Worm (Caenorhabditis elegans) whole organism, L3 larva: Measurements from ENCODE around the gene npr-43.

ENCODE experiments used
- ZK546.5 ChIP-seq: sonication (generic microtip); optimal IDR thresholded peaks from 2 replicates; lab custom pipeline; 2017; ENCODE audit warnings: missing biosample characterization, missing genetic modification characterization
- aly-2 ChIP-seq: fragments of 150-350 bp; optimal IDR thresholded peaks from 2 replicates; lab custom pipeline; 2014; ENCODE audit warnings: missing biosample characterization, missing genetic modification characterization
- ama-1 ChIP-seq: fragments of 150-350 bp; optimal IDR thresholded peaks from 2 replicates; lab custom pipeline; 2018
- ceh-28 ChIP-seq: fragments of 150-350 bp; optimal IDR thresholded peaks from 2 replicates; lab custom pipeline; 2014; ENCODE audit warnings: missing biosample characterization, missing genetic modification reagents, missing genetic modification characterization
- ceh-82 ChIP-seq: fragments of 150-350 bp; optimal IDR thresholded peaks from 2 replicates; lab custom pipeline; 2014; ENCODE audit warnings: missing biosample characterization, missing genetic modification characterization
- ceh-9 ChIP-seq: sonication (generic microtip); optimal IDR thresholded peaks from 2 replicates; lab custom pipeline; 2018; ENCODE audit warnings: missing biosample characterization, missing genetic modification characterization
- daf-12 ChIP-seq: fragments of 150-350 bp; optimal IDR thresholded peaks from 2 replicates; lab custom pipeline; 2014; ENCODE audit warnings: missing biosample characterization, missing genetic modification reagents, missing genetic modification characterization
- egl-27 ChIP-seq: sonication (generic microtip); optimal IDR thresholded peaks from 4 replicates; lab custom pipeline; 2017; ENCODE audit warnings: missing biosample characterization, missing genetic modification reagents, missing genetic modification characterization
- egl-5 ChIP-seq: fragments of 150-350 bp; optimal IDR thresholded peaks from 2 replicates; lab custom pipeline; 2017; ENCODE audit warnings: missing biosample characterization, missing genetic modification reagents, missing genetic modification characterization, inconsistent platforms
- elt-1 ChIP-seq: fragments of 150-350 bp; optimal IDR thresholded peaks from 2 replicates; lab custom pipeline; 2014; ENCODE audit warnings: missing biosample characterization, missing genetic modification characterization
- elt-2 ChIP-seq: sonication (generic microtip); optimal IDR thresholded peaks from 2 replicates; lab custom pipeline; 2016; ENCODE audit warnings: missing genetic modification reagents, mild to moderate bottlenecking, missing genetic modification characterization, missing compliant biosample characterization
- elt-3 ChIP-seq, 3 experiments: fragments of 150-350 bp in 1 of 3; sonication (generic microtip) in 2 of 3; optimal IDR thresholded peaks; 2 replicates in 2 of 3; 4 replicates in 1 of 3; lab custom pipeline; 2014 to 2017; ENCODE audit warnings: missing biosample characterization in 3 of 3, missing genetic modification characterization in 3 of 3
- eor-1 ChIP-seq, 2 experiments: fragments of 150-350 bp; optimal IDR thresholded peaks; 2 replicates each; lab custom pipeline; 2014 to 2018; ENCODE audit warnings: missing biosample characterization in 2 of 2, missing genetic modification characterization in 2 of 2
- fkh-10 ChIP-seq: sonication (generic microtip); optimal IDR thresholded peaks from 2 replicates; lab custom pipeline; 2017; ENCODE audit warnings: missing biosample characterization, missing genetic modification reagents, missing genetic modification characterization
- fkh-2 ChIP-seq: fragments of 150-350 bp; optimal IDR thresholded peaks from 2 replicates; lab custom pipeline; 2014; ENCODE audit warnings: missing biosample characterization, missing genetic modification reagents, missing genetic modification characterization
- fos-1 ChIP-seq: fragments of 150-350 bp; optimal IDR thresholded peaks from 2 replicates; lab custom pipeline; 2014; ENCODE audit warnings: missing biosample characterization, missing genetic modification characterization
- hmg-11 ChIP-seq: sonication (generic microtip); optimal IDR thresholded peaks from 2 replicates; lab custom pipeline; 2016; ENCODE audit warnings: missing genetic modification characterization, missing compliant biosample characterization
- jun-1 ChIP-seq: fragments of 150-350 bp; optimal IDR thresholded peaks from 2 replicates; lab custom pipeline; 2014; ENCODE audit warnings: missing biosample characterization, missing genetic modification reagents, missing genetic modification characterization
- lin-15B ChIP-seq: fragments of 150-350 bp; optimal IDR thresholded peaks from 2 replicates; lab custom pipeline; 2014; ENCODE audit warnings: missing biosample characterization, missing genetic modification characterization
- lsy-12 ChIP-seq: sonication (generic microtip); optimal IDR thresholded peaks from 2 replicates; lab custom pipeline; 2016; ENCODE audit warnings: mild to moderate bottlenecking, missing genetic modification characterization, missing compliant biosample characterization
- mdl-1 ChIP-seq: fragments of 150-350 bp; optimal IDR thresholded peaks from 2 replicates; lab custom pipeline; 2014; ENCODE audit warnings: missing biosample characterization, missing genetic modification characterization
- mml-1 ChIP-seq: fragments of 150-350 bp; sonication (generic microtip); optimal IDR thresholded peaks from 3 replicates; lab custom pipeline; 2014; ENCODE audit warnings: missing biosample characterization, missing genetic modification characterization
- nhr-11 ChIP-seq: fragments of 150-350 bp; optimal IDR thresholded peaks from 2 replicates; lab custom pipeline; 2014; ENCODE audit warnings: missing biosample characterization, missing genetic modification characterization
- nhr-12 ChIP-seq: fragments of 150-350 bp; optimal IDR thresholded peaks from 2 replicates; lab custom pipeline; 2014; ENCODE audit warnings: missing biosample characterization, missing genetic modification characterization
- nhr-23 ChIP-seq: fragments of 150-350 bp; optimal IDR thresholded peaks from 2 replicates; lab custom pipeline; 2014; ENCODE audit warnings: missing biosample characterization, missing genetic modification reagents, missing genetic modification characterization
- nhr-237 ChIP-seq: fragments of 150-350 bp; optimal IDR thresholded peaks from 2 replicates; lab custom pipeline; 2014; ENCODE audit warnings: missing biosample characterization, missing genetic modification characterization
- nhr-25 ChIP-seq: sonication (generic microtip); optimal IDR thresholded peaks from 2 replicates; lab custom pipeline; 2017; ENCODE audit warnings: missing biosample characterization, missing genetic modification characterization
- nhr-28 ChIP-seq: fragments of 150-350 bp; optimal IDR thresholded peaks from 2 replicates; lab custom pipeline; 2014; ENCODE audit warnings: missing biosample characterization, missing genetic modification characterization
- nhr-43 ChIP-seq: sonication (generic microtip); optimal IDR thresholded peaks from 2 replicates; lab custom pipeline; 2016; ENCODE audit warnings: mild to moderate bottlenecking, missing genetic modification characterization, missing compliant biosample characterization; ENCODE audit not compliant: poor library complexity, severe bottlenecking
- nhr-77 ChIP-seq: fragments of 150-350 bp; optimal IDR thresholded peaks from 2 replicates; lab custom pipeline; 2014; ENCODE audit warnings: missing biosample characterization, missing genetic modification characterization
- pha-4 ChIP-seq: fragments of 150-350 bp; optimal IDR thresholded peaks from 2 replicates; lab custom pipeline; 2014; ENCODE audit warnings: missing biosample characterization, missing genetic modification reagents, missing genetic modification characterization
- pqm-1 ChIP-seq: fragments of 150-350 bp; optimal IDR thresholded peaks from 2 replicates; lab custom pipeline; 2017; ENCODE audit warnings: missing biosample characterization, missing genetic modification characterization, inconsistent platforms
- skn-1 ChIP-seq: fragments of 150-350 bp; optimal IDR thresholded peaks from 2 replicates; lab custom pipeline; 2014; ENCODE audit warnings: missing biosample characterization, missing genetic modification characterization
- snpc-4 ChIP-seq: fragments of 150-350 bp; optimal IDR thresholded peaks from 2 replicates; lab custom pipeline; 2014; ENCODE audit warnings: missing biosample characterization, missing genetic modification characterization
- tbx-2 ChIP-seq: sonication (generic microtip); optimal IDR thresholded peaks from 2 replicates; lab custom pipeline; 2016; ENCODE audit warnings: mild to moderate bottlenecking, missing genetic modification characterization, missing compliant biosample characterization
- unc-39 ChIP-seq: sonication (generic microtip); optimal IDR thresholded peaks from 4 replicates; lab custom pipeline; 2017; ENCODE audit warnings: missing biosample characterization, missing genetic modification characterization
- unc-62 ChIP-seq: fragments of 150-350 bp; sonication (generic microtip); optimal IDR thresholded peaks from 4 replicates; lab custom pipeline; 2014; ENCODE audit warnings: missing biosample characterization, missing genetic modification reagents, missing genetic modification characterization
- zag-1 ChIP-seq: fragments of 150-350 bp; optimal IDR thresholded peaks from 2 replicates; lab custom pipeline; 2014; ENCODE audit warnings: missing biosample characterization, missing genetic modification characterization
- ztf-11 ChIP-seq: fragments of 150-350 bp; optimal IDR thresholded peaks from 2 replicates; lab custom pipeline; 2014; ENCODE audit warnings: missing biosample characterization, missing genetic modification characterization
- ztf-4 ChIP-seq: fragments of 150-350 bp; optimal IDR thresholded peaks from 2 replicates; lab custom pipeline; 2014; ENCODE audit warnings: missing biosample characterization, missing genetic modification characterization

npr-43 gene

ce11 chrV:14355738-14356368 lies 23.0 kb downstream of the npr-43 start, which contains the start of gene cyn-1 (continued):
- TF ChIP-seq fkh-2 (tag; lab: Kevin White, UChicago) (no peak), lin-15B (tag; lab: Kevin White, UChicago) (peak; percentile 88), eor-1 (tag; optimal IDR thresholded peaks at IDR 0.05; lab: Kevin White, UChicago) (no peak), ZK546.5 (no peak), elt-3 (tag; optimal IDR thresholded peaks at IDR 0.05; lab: Kevin White, UChicago) (no peak), ztf-4 (no peak), snpc-4 (peak; percentile 86), elt-2 (tag; lab: Kevin White, UChicago) (peak; percentile 40), egl-5 (tag; lab: Kevin White, UChicago) (peak; percentile 87), nhr-23 (tag; lab: Kevin White, UChicago) (peak; percentile 91)

- TF ChIP-seq elt-2 (tag; lab: Kevin White, UChicago) = peak; percentile 48
- TF ChIP-seq nhr-28 (tag; lab: Kevin White, UChicago) = no peak
- TF ChIP-seq ama-1 (lab: Kevin White, UChicago) = peak; percentile 66
- peak; percentile 41 for TF ChIP-seq jun-1 (tag; lab: Kevin White, UChicago)
- TF ChIP-seq lsy-12 (tag; lab: Kevin White, UChicago) = peak; percentile 40
- TF ChIP-seq ceh-82 (tag; lab: Kevin White, UChicago) = peak; percentile 9
- peak in 1 of 3 experiments; percentile 57 for TF ChIP-seq elt-3 (tag; optimal IDR thresholded peaks at IDR 0.05; lab: Kevin White, UChicago)
- TF ChIP-seq egl-5 (tag; lab: Kevin White, UChicago) = no peak
- TF ChIP-seq pqm-1 (tag; lab: Kevin White, UChicago) = peak; percentile 39
- TF ChIP-seq tbx-2 = peak; percentile 53
- TF ChIP-seq skn-1 (tag; lab: Kevin White, UChicago) = no peak
- peak; percentile 69 for TF ChIP-seq nhr-43 (tag; lab: Kevin White, UChicago)
- TF ChIP-seq mdl-1 (tag; lab: Kevin White, UChicago) = no peak
- peak; percentile 65 for TF ChIP-seq nhr-77 (tag; lab: Kevin White, UChicago)
- TF ChIP-seq snpc-4 = no peak
- TF ChIP-seq elt-1 (tag; lab: Kevin White, UChicago) = no peak
- no peak for TF ChIP-seq nhr-237 (tag; lab: Kevin White, UChicago)
- TF ChIP-seq daf-12 (tag; lab: Kevin White, UChicago) = no peak
- TF ChIP-seq mml-1 = no peak
- no peak for TF ChIP-seq nhr-12
- no peak for TF ChIP-seq nhr-23 (tag; lab: Kevin White, UChicago)
- no peak for TF ChIP-seq unc-62 (GFP tag; lab: Kevin White, UChicago)
- peak; percentile 49 for TF ChIP-seq nhr-25 (tag; lab: Kevin White, UChicago)
- no peak for TF ChIP-seq ZK546.5
- no peak for TF ChIP-seq unc-39
- TF ChIP-seq ceh-9 (tag; lab: Kevin White, UChicago) = no peak
- TF ChIP-seq fos-1 (tag; lab: Kevin White, UChicago) = no peak
- TF ChIP-seq fkh-10 (GFP tag; lab: Kevin White, UChicago) = no peak
- TF ChIP-seq egl-27 (tag; lab: Kevin White, UChicago) = no peak
- TF ChIP-seq ztf-4 = no peak
- TF ChIP-seq ceh-28 (tag; lab: Kevin White, UChicago) = no peak
- TF ChIP-seq ztf-11 = no peak
- TF ChIP-seq aly-2 (tag; lab: Kevin White, UChicago) = peak; percentile 95
- TF ChIP-seq, all 47 proteins: peak for 12
These were observed 24.5 kb downstream of the npr-43 start, which contains the start of gene Y49A3A.3 for ce11 chrV:14354258-14354877. Y49A3A.3 (plus strand) TSS chrV:14354410.

ce11 chrV:14352032-14352431 lies 26.9 kb downstream of the npr-43 start:
- TF ChIP-seq jun-1 (tag; lab: Kevin White, UChicago) (no peak), nhr-11 (tag; lab: Kevin White, UChicago) (no peak), fos-1 (tag; lab: Kevin White, UChicago) (no peak), eor-1 (tag; optimal IDR thresholded peaks at IDR 0.05; lab: Kevin White, UChicago) (no peak), fkh-10 (GFP tag; lab: Kevin White, UChicago) (no peak), mdl-1 (tag; lab: Kevin White, UChicago) (no peak), pha-4 (tag; lab: Kevin White, UChicago) (no peak), zag-1 (tag; lab: Kevin White, UChicago) (no peak), aly-2 (tag; lab: Kevin White, UChicago) (no peak), hmg-11 (tag; lab: Kevin White, UChicago) (no peak), nhr-77 (tag; lab: Kevin White, UChicago) (no peak), elt-3 (tag; optimal IDR thresholded peaks at IDR 0.05; lab: Kevin White, UChicago) (no peak), ztf-11 (no peak), elt-2 (tag; lab: Kevin White, UChicago) (no peak)
